Fruit fly (Drosophila melanogaster): ENCODE data around the gene AdamTS-B.

DNA sequence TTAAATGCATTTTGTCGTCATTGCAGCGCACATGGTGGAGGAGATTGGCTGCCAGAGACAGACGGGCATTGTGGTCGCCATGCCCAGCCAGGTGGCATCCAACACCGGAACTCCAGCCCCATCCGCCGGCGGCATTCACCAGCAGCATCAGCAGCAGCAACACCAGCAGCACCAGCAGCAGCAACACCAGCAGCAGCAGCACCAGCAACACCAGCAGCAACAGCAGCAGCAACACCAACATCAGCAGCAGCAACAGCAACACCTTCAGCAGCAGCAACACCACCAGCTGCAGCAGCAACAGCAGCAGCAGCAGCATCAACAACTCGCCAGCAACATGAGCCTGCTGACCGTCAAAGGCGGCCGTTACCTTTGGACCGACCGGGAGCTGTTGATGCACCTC is 54.5 kb downstream of the AdamTS-B start:
- TF ChIP-seq CG10348 (GFP tag; IDR thresholded peaks at IDR 0.05) (no peak), CG8301 (tag; optimal IDR thresholded peaks at IDR 0.05) (no peak), fd96Ca (GFP tag; IDR thresholded peaks at IDR 0.05) (no peak), CG4496 (GFP tag; IDR thresholded peaks at IDR 0.05) (no peak), EcR (GFP tag; optimal IDR thresholded peaks at IDR 0.05) (no peak), CG15710 (tag; optimal IDR thresholded peaks at IDR 0.05) (no peak)

Data from whole organism, pupa.